Worm (Caenorhabditis elegans) whole organism, L1 larva: ENCODE measurements around the gene cest-6.

ENCODE experiments used
- ceh-8 ChIP-seq: fragments of 200-800 bp; sonication (Bioruptor generic); optimal IDR thresholded peaks from 2 replicates; lab custom pipeline; 2018; ENCODE audit warnings: mild to moderate bottlenecking, missing genetic modification characterization, moderate library complexity, missing compliant biosample characterization
- ceh-82 ChIP-seq, 3 experiments: fragments of 150-350 bp in 1 of 3; sonication (generic microtip) in 2 of 3; optimal IDR thresholded peaks; 2 replicates each; lab custom pipeline; 2014 to 2017; ENCODE audit warnings: missing biosample characterization in 3 of 3, missing genetic modification characterization in 3 of 3
- egl-27 ChIP-seq, 2 experiments: fragments of 150-350 bp in 1 of 2; sonication (generic microtip); optimal IDR thresholded peaks; 3 replicates each; lab custom pipeline; 2017 to 2018; ENCODE audit warnings: missing biosample characterization in 2 of 2, missing genetic modification characterization in 2 of 2, missing genetic modification reagents in 2 of 2
- fkh-4 ChIP-seq: sonication (generic microtip); optimal IDR thresholded peaks from 2 replicates; lab custom pipeline; 2016; ENCODE audit warnings: missing compliant biosample characterization, missing genetic modification characterization, borderline replicate concordance
- isw-1 ChIP-seq: fragments of 200-800 bp; sonication (Bioruptor generic); IDR thresholded peaks from 2 replicates; pipeline ENCODE4 v1.3.6; 2022; ENCODE audit warnings: missing genetic modification characterization, missing compliant biosample characterization
- snpc-4 ChIP-seq: fragments of 150-350 bp; optimal IDR thresholded peaks from 2 replicates; lab custom pipeline; 2014; ENCODE audit warnings: missing biosample characterization, missing genetic modification characterization
- tbx-2 ChIP-seq: sonication (generic microtip); optimal IDR thresholded peaks from 2 replicates; lab custom pipeline; 2016; ENCODE audit warnings: missing genetic modification characterization, missing compliant biosample characterization
- ztf-11 ChIP-seq, 2 experiments: sonication (generic microtip); optimal IDR thresholded peaks; 2 replicates each; lab custom pipeline; 2016 to 2017; ENCODE audit warnings: missing genetic modification characterization in 2 of 2, missing biosample characterization in 1 of 2, missing compliant biosample characterization in 1 of 2

ce11 chrIV:6879666-6880210 lies 48.6 kb downstream of the cest-6 start:
- TF ChIP-seq tbx-2 = no peak
- TF ChIP-seq fkh-4 (tag; lab: Kevin White, UChicago) = no peak
- no peak for TF ChIP-seq ceh-82 (tag; optimal IDR thresholded peaks at IDR 0.05; lab: Kevin White, UChicago)
- TF ChIP-seq egl-27 (tag; optimal IDR thresholded peaks at IDR 0.05; lab: Kevin White, UChicago) = no peak
- no peak for TF ChIP-seq isw-1
- TF ChIP-seq ztf-11 (tag; optimal IDR thresholded peaks at IDR 0.05; lab: Kevin White, UChicago) = no peak
- TF ChIP-seq ceh-8 (GFP tag; lab: Kevin White, UChicago) = no peak
- TF ChIP-seq snpc-4 = no peak
